Worm (Caenorhabditis elegans): ENCODE measurements around the gene T12A2.21.

The T12A2.21 gene

DNA sequence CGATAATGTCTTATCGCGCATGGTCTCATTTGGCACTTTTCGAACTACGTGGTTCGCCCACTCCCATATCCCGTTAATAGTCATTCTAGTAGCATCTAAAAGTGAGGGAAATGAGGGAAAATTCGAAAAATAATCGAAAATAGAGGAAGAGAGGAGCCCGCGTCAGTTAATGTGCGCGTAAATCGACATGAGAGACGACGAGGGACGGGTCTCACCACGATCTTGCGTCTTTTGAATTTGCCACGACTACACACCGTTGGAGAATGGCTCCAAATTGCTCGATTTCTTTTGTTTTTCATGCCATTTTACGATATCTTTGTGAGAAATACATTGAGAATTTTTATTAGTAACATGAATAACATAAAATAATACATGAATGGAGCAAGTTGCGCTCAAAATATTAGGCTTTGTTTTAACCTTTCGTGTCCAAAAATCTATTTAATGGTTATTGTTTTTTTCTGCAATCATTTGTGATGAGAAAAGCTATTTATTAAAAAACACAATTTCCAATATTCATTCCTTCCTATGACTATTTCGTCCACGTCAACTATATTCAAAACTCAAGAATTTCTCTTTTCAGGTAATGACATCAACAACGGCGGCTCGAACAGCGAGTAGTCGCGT is 11.6 kb upstream of the T12A2.21 start, which contains the start of the genes gen-1 and stt-3:
TSS of gene gen-1 (minus strand) at position 95 of the 624 bp plus-strand sequence.
TSS of gene stt-3 (plus strand) at position 574 of the 624 bp plus-strand sequence.
- no peak for TF ChIP-seq mab-5 (tag; optimal IDR thresholded peaks at IDR 0.05)
- TF ChIP-seq lin-39 (tag; optimal IDR thresholded peaks at IDR 0.05), result no peak
- peak; percentile 86 for TF ChIP-seq crh-2 (tag; optimal IDR thresholded peaks at IDR 0.05)
- TF ChIP-seq egl-27 (tag; optimal IDR thresholded peaks at IDR 0.05), result no peak
- TF ChIP-seq zag-1 (tag; optimal IDR thresholded peaks at IDR 0.05), result no peak
- TF ChIP-seq unc-62 (GFP tag; optimal IDR thresholded peaks at IDR 0.05), result no peak
- peak; percentile 43 for TF ChIP-seq nhr-129 (tag; optimal IDR thresholded peaks at IDR 0.05)
- peak; percentile 18 for TF ChIP-seq C34F6.9 (tag; optimal IDR thresholded peaks at IDR 0.05)

DNA sequence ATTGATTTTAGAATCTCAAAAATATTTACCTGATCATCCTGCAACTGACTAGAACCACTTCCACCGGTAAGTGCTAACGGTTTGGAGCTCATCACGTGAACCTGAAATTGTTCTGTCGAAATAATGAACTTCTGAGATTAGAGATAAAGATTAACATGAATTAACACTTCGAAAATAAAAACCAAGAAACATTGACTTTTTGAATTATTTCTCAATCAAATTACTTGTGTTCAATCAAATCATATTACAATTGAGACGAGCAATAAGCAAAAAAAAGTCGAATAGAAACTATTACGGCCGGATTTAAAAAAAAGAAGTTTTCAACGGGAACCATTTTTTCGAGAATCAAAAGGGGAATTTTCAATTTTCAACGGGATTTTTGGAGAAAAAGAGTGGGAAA is 9.2 kb upstream of the T12A2.21 start, which contains the start of gene bcas-2:
TSS of gene bcas-2 (minus strand) at position 101 of the 400 bp plus-strand sequence.
- TF ChIP-seq Y55F3AM.14 (GFP tag; optimal IDR thresholded peaks at IDR 0.05) (no peak), ceh-16 (tag; optimal IDR thresholded peaks at IDR 0.05) (no peak), sem-4 (tag; optimal IDR thresholded peaks at IDR 0.05) (no peak), fos-1 (tag; optimal IDR thresholded peaks at IDR 0.05) (no peak), lin-39 (tag; optimal IDR thresholded peaks at IDR 0.05) (no peak), skn-1 (tag; optimal IDR thresholded peaks at IDR 0.05) (no peak), ztf-1 (GFP tag; conservative IDR thresholded peaks at IDR 0.05) (no peak), ceh-82 (tag; optimal IDR thresholded peaks at IDR 0.05) (no peak), gmeb-1 (tag; optimal IDR thresholded peaks at IDR 0.05) (no peak), nhr-12 (tag; optimal IDR thresholded peaks at IDR 0.05) (no peak), F13H6.1 (tag; optimal IDR thresholded peaks at IDR 0.05) (no peak)

DNA sequence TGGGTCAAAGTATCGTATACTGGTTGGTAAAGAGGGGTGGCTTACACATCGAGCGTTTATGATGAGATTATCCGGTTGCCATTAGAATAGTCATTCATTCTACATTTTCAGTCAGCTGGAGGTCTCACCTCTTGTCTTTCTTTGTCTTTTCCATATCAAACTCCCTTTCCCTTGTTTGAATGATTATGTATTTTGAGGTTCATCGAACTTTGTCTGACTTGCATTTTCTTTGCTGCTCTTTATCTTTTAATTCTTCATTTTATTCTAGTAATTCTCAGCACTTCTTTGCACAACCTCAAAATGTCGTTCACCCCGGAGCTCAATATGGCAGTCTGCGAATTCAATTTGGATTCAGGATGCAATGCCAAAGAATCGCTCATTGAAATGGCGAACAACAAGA is 4.0 kb upstream of the T12A2.21 start, which contains the start of gene T12A2.3:
TSS of gene T12A2.3 (plus strand) at position 301 of the 400 bp plus-strand sequence.
- no peak for TF ChIP-seq lsy-2 (tag; optimal IDR thresholded peaks at IDR 0.05)
- no peak for TF ChIP-seq ZK546.5 (tag; optimal IDR thresholded peaks at IDR 0.05)
- no peak for TF ChIP-seq nhr-129 (tag; optimal IDR thresholded peaks at IDR 0.05)
- no peak for TF ChIP-seq nhr-237 (tag; optimal IDR thresholded peaks at IDR 0.05)
- TF ChIP-seq alr-1 (tag; optimal IDR thresholded peaks at IDR 0.05), result no peak
- no peak for TF ChIP-seq unc-62 (GFP tag; optimal IDR thresholded peaks at IDR 0.05)
- no peak for TF ChIP-seq ztf-4 (tag; optimal IDR thresholded peaks at IDR 0.05)
- no peak for TF ChIP-seq sem-4 (tag; optimal IDR thresholded peaks at IDR 0.05)
- TF ChIP-seq nhr-21 (tag; optimal IDR thresholded peaks at IDR 0.05), result no peak
- no peak for TF ChIP-seq sma-9 (GFP tag; optimal IDR thresholded peaks at IDR 0.05)
- TF ChIP-seq sma-9 (tag; optimal IDR thresholded peaks at IDR 0.05), result no peak
- no peak for TF ChIP-seq fos-1 (tag; optimal IDR thresholded peaks at IDR 0.05)
- no peak for TF ChIP-seq elt-1 (tag; optimal IDR thresholded peaks at IDR 0.05)
- TF ChIP-seq mdl-1 (tag; optimal IDR thresholded peaks at IDR 0.05), result no peak

DNA sequence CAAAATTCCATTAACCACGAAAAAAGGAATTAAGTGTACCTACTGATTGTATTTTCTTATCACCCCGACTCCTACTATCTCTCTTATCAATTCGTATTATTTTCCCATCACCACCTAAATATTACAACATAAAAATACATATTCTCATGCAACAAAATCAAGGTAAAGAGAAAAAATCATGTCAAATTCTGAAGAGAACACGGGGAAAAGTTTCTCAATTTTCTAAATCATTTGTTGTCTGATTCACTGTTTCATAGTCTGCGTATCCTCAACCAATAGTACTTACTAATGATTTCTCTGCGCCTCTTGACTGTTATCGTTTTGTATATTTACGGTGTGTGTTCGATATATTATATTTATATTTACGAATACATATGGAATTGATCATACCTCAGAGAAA is 4.7 kb downstream of the T12A2.21 start:
- TF ChIP-seq egl-27 (tag; optimal IDR thresholded peaks at IDR 0.05) (peak; percentile 39), crh-2 (tag; optimal IDR thresholded peaks at IDR 0.05) (peak; percentile 59), C34F6.9 (tag; optimal IDR thresholded peaks at IDR 0.05) (peak; percentile 17), fos-1 (tag; optimal IDR thresholded peaks at IDR 0.05) (peak; percentile 89), lin-13 (GFP tag; optimal IDR thresholded peaks at IDR 0.05) (no peak), nhr-77 (tag; optimal IDR thresholded peaks at IDR 0.05) (no peak)

DNA sequence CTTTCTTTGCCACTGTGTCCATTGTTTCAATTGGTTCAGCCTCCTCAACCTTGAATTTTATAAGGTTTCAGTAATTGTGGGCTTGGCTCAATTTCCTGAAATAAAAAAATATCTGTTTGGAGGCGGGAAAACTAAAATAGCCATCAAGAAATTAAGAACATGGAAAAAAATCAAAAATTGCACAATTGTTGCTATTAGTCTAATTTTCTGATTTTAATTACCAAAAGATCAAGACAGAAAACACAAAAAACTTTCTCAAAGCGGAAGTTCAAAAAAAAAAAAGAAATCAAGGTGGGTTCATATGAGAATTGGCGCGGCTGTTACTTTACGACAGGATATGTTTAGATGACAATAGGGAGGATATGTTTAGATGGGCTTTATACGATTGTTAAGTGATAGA is 5.7 kb downstream of the T12A2.21 start, which contains the start of gene esyt-2:
TSS of gene esyt-2 (minus strand) at position 101 of the 400 bp plus-strand sequence.
- no peak for TF ChIP-seq gmeb-1 (tag; optimal IDR thresholded peaks at IDR 0.05)
- no peak for TF ChIP-seq ceh-16 (tag; optimal IDR thresholded peaks at IDR 0.05)
- TF ChIP-seq nhr-77 (tag; optimal IDR thresholded peaks at IDR 0.05), result no peak
- TF ChIP-seq nhr-21 (tag; optimal IDR thresholded peaks at IDR 0.05), result no peak
- TF ChIP-seq lin-13 (GFP tag; optimal IDR thresholded peaks at IDR 0.05), result no peak
- TF ChIP-seq nhr-11 (tag; optimal IDR thresholded peaks at IDR 0.05), result no peak
- no peak for TF ChIP-seq dmd-4 (tag; optimal IDR thresholded peaks at IDR 0.05)
- no peak for TF ChIP-seq ZK546.5 (tag; optimal IDR thresholded peaks at IDR 0.05)
- TF ChIP-seq Y55F3AM.14 (GFP tag; optimal IDR thresholded peaks at IDR 0.05), result no peak
- TF ChIP-seq snpc-4 (tag; optimal IDR thresholded peaks at IDR 0.05), result no peak
- TF ChIP-seq elt-3 (tag; optimal IDR thresholded peaks at IDR 0.05), result no peak
